Fruit fly (Drosophila melanogaster): ENCODE results near the gene mRpL36.

The mRpL36 gene

DNA sequence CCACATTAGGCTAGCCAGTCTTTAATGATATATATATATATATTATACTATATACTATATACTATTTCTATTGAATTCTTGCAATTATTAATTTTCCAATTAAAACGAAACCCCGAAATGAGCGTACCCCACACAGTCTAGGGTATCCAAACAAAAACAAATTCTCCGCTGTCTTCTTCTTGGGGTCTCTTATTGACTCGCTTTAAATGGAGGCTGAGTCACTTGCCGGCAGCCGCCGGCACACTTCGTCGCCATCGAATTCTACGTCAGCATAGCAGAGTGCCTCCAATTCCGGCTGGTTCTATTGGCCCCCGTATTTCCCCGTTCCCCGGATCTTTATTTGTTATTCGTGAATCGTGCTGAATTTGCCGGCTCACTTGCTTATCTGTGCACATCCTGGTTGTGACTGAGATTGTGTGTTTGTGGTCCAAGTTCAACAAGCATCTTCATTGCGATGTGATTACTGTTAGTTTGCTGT is 30.2 kb downstream of the mRpL36 start (continued):
- no peak for TF ChIP-seq CG10321 (GFP tag; IDR thresholded peaks at IDR 0.05)
- TF ChIP-seq cg (GFP tag; optimal IDR thresholded peaks at IDR 0.05) = no peak
- TF ChIP-seq Bgb (GFP tag; IDR thresholded peaks at IDR 0.05; ENCODE audit: partially characterized antibody) = no peak
- TF ChIP-seq CHES-1-like (GFP tag; optimal IDR thresholded peaks at IDR 0.05) = no peak
- peak; percentile 67 for TF ChIP-seq crol (GFP tag; IDR thresholded peaks at IDR 0.05)
- TF ChIP-seq CG6175 (GFP tag; IDR thresholded peaks at IDR 0.05) = no peak
- TF ChIP-seq tup (GFP tag; optimal IDR thresholded peaks at IDR 0.05) = no peak
- no peak for TF ChIP-seq CG17186 (GFP tag; optimal IDR thresholded peaks at IDR 0.05)
- no peak for TF ChIP-seq CG4617 (GFP tag; optimal IDR thresholded peaks at IDR 0.05; ENCODE audit: borderline replicate concordance)
- no peak for TF ChIP-seq Hey (tag; optimal IDR thresholded peaks at IDR 0.05)
- peak; percentile 75 for TF ChIP-seq CG18599 (GFP tag; optimal IDR thresholded peaks at IDR 0.05)
- TF ChIP-seq disco-r (GFP tag; optimal IDR thresholded peaks at IDR 0.05) = no peak
- TF ChIP-seq sr (GFP tag; IDR thresholded peaks at IDR 0.05) = no peak
- TF ChIP-seq ac (GFP tag; optimal IDR thresholded peaks at IDR 0.05) = no peak
- TF ChIP-seq nom (GFP tag; optimal IDR thresholded peaks at IDR 0.05) = no peak
- no peak for TF ChIP-seq CG4820 (GFP tag; optimal IDR thresholded peaks at IDR 0.05)
- no peak for TF ChIP-seq tna (GFP tag; IDR thresholded peaks at IDR 0.05; ENCODE audit: partially characterized antibody)
- peak; percentile 73 for TF ChIP-seq CG13894 (tag; optimal IDR thresholded peaks at IDR 0.05)
- TF ChIP-seq chif (GFP tag; optimal IDR thresholded peaks at IDR 0.05) = no peak
- TF ChIP-seq Gsc (GFP tag; IDR thresholded peaks at IDR 0.05) = no peak
- TF ChIP-seq CG15479 (GFP tag; optimal IDR thresholded peaks at IDR 0.05) = no peak
- TF ChIP-seq CG32532 (GFP tag; IDR thresholded peaks at IDR 0.05) = peak; percentile 64
- TF ChIP-seq inv (GFP tag; IDR thresholded peaks at IDR 0.05; ENCODE audit: partially characterized antibody) = no peak
- TF ChIP-seq Lhr (GFP tag; optimal IDR thresholded peaks at IDR 0.05) = no peak
- no peak for TF ChIP-seq CG16813 (GFP tag; IDR thresholded peaks at IDR 0.05; ENCODE audit: partially characterized antibody)
- no peak for TF ChIP-seq CG34224 (GFP tag; IDR thresholded peaks at IDR 0.05; ENCODE audit: partially characterized antibody)
- no peak for TF ChIP-seq jigr1 (GFP tag; IDR thresholded peaks at IDR 0.05)
- no peak for TF ChIP-seq CG6683 (GFP tag; optimal IDR thresholded peaks at IDR 0.05)
- TF ChIP-seq CG16779 (GFP tag; IDR thresholded peaks at IDR 0.05) = no peak
- TF ChIP-seq dm (GFP tag; optimal IDR thresholded peaks at IDR 0.05) = no peak
- peak; percentile 18 for TF ChIP-seq CG9817 (tag; optimal IDR thresholded peaks at IDR 0.05)
- TF ChIP-seq cad (GFP tag; optimal IDR thresholded peaks at IDR 0.05) = no peak
- peak; percentile 16 for TF ChIP-seq Hr3 (GFP tag; optimal IDR thresholded peaks at IDR 0.05)
- peak; percentile 41; the same call in 1 of the 3 replicates for TF ChIP-seq CG34422 (GFP tag; IDR thresholded peaks at IDR 0.05)
- TF ChIP-seq HmgD (GFP tag; optimal IDR thresholded peaks at IDR 0.05) = no peak
- TF ChIP-seq CG2875 (GFP tag; optimal IDR thresholded peaks at IDR 0.05) = no peak
- no peak for TF ChIP-seq tx (GFP tag; optimal IDR thresholded peaks at IDR 0.05)
- no peak for TF ChIP-seq tap (tag; optimal IDR thresholded peaks at IDR 0.05)
- TF ChIP-seq MBD-R2 (GFP tag; IDR thresholded peaks at IDR 0.05) = no peak; the same call in 1 of the 2 replicates
- peak; percentile 35 for TF ChIP-seq unpg (GFP tag; optimal IDR thresholded peaks at IDR 0.05)
- TF ChIP-seq sc (optimal IDR thresholded peaks at IDR 0.05) = no peak
- TF ChIP-seq sc (GFP tag; optimal IDR thresholded peaks at IDR 0.05) = no peak
- TF ChIP-seq org-1 (GFP tag; optimal IDR thresholded peaks at IDR 0.05) = no peak
- no peak for TF ChIP-seq cas (GFP tag; IDR thresholded peaks at IDR 0.05)
- TF ChIP-seq NfI (GFP tag; optimal IDR thresholded peaks at IDR 0.05) = no peak
- TF ChIP-seq CG6254 (GFP tag; optimal IDR thresholded peaks at IDR 0.05) = no peak
- TF ChIP-seq ind (GFP tag; optimal IDR thresholded peaks at IDR 0.05) = no peak
- no peak for TF ChIP-seq H15 (GFP tag; IDR thresholded peaks at IDR 0.05)
- TF ChIP-seq ranshi (GFP tag; IDR thresholded peaks at IDR 0.05) = no peak
- TF ChIP-seq Chrac-16 (GFP tag; optimal IDR thresholded peaks at IDR 0.05) = no peak
- no peak for TF ChIP-seq dimm (GFP tag; IDR thresholded peaks at IDR 0.05)

Measured in whole organism, embryonic.